Worm (Caenorhabditis elegans): ENCODE measurements around the gene Y24F12A.1.
A peak's percentile ranks its signal among the peaks of the same experiment; 100 is the strongest.

The Y24F12A.1 gene

ce11 chrIV:11572524-11572923, 32.5 kb upstream of the Y24F12A.1 start:
- TF ChIP-seq nfya-1 (tag; optimal IDR thresholded peaks at IDR 0.05; ENCODE audit: insufficient read depth) (peak; percentile 27), lin-39 (tag; optimal IDR thresholded peaks at IDR 0.05) (peak; percentile 12), snpc-4 (tag; optimal IDR thresholded peaks at IDR 0.05) (no peak)

- TF ChIP-seq egl-5 (tag; optimal IDR thresholded peaks at IDR 0.05), result peak; percentile 69
- no peak for TF ChIP-seq jun-1 (tag; optimal IDR thresholded peaks at IDR 0.05)
These were observed 30.7 kb upstream of the Y24F12A.1 start for ce11 chrIV:11574331-11574730.

- TF ChIP-seq nhr-11 (tag; optimal IDR thresholded peaks at IDR 0.05), result no peak
- TF ChIP-seq fkh-10 (GFP tag; optimal IDR thresholded peaks at IDR 0.05), result no peak
- no peak for TF ChIP-seq pha-4 (tag; optimal IDR thresholded peaks at IDR 0.05)
- no peak for TF ChIP-seq ceh-16 (tag; optimal IDR thresholded peaks at IDR 0.05)
- no peak for TF ChIP-seq fkh-2 (tag; optimal IDR thresholded peaks at IDR 0.05)
- TF ChIP-seq fos-1 (tag; optimal IDR thresholded peaks at IDR 0.05), result no peak
- TF ChIP-seq zag-1 (tag; optimal IDR thresholded peaks at IDR 0.05), result no peak
- TF ChIP-seq daf-12 (tag; optimal IDR thresholded peaks at IDR 0.05), result no peak
- no peak for TF ChIP-seq tbx-2 (tag; optimal IDR thresholded peaks at IDR 0.05)
- TF ChIP-seq elt-3 (tag; optimal IDR thresholded peaks at IDR 0.05), result no peak
- TF ChIP-seq egl-27 (tag; optimal IDR thresholded peaks at IDR 0.05), result no peak
- no peak for TF ChIP-seq snpc-4 (tag; optimal IDR thresholded peaks at IDR 0.05)
These were observed 26.6 kb upstream of the Y24F12A.1 start, which contains the start of gene rib-1 for ce11 chrIV:11578492-11578891. Gene rib-1, plus strand, starts transcription at chrIV:11578792.

ce11 chrIV:11582450-11583166, 22.4 kb upstream of the Y24F12A.1 start:
- TF ChIP-seq pqm-1 (tag; optimal IDR thresholded peaks at IDR 0.05) (peak; percentile 77), fkh-10 (GFP tag; optimal IDR thresholded peaks at IDR 0.05) (no peak), elt-2 (tag; optimal IDR thresholded peaks at IDR 0.05) (peak; percentile 69), skn-1 (tag; optimal IDR thresholded peaks at IDR 0.05) (no peak), unc-39 (tag; optimal IDR thresholded peaks at IDR 0.05) (no peak), pha-4 (tag; optimal IDR thresholded peaks at IDR 0.05) (peak; percentile 19)

- TF ChIP-seq zag-1 (tag; optimal IDR thresholded peaks at IDR 0.05) (no peak), elt-2 (tag; optimal IDR thresholded peaks at IDR 0.05) (peak; percentile 36), skn-1 (tag; optimal IDR thresholded peaks at IDR 0.05) (peak; percentile 48), pha-4 (tag; optimal IDR thresholded peaks at IDR 0.05) (peak; percentile 43), nfya-1 (tag; optimal IDR thresholded peaks at IDR 0.05; ENCODE audit: insufficient read depth) (peak; percentile 41)
These were observed 21.1 kb upstream of the Y24F12A.1 start, which contains the start of gene F12F6.1 for ce11 chrIV:11583906-11584378. Gene F12F6.1, plus strand, starts transcription at chrIV:11583956.

- TF ChIP-seq elt-2 (tag; optimal IDR thresholded peaks at IDR 0.05), result peak; percentile 32
- no peak for TF ChIP-seq ceh-16 (tag; optimal IDR thresholded peaks at IDR 0.05)
These were observed 20.2 kb upstream of the Y24F12A.1 start for ce11 chrIV:11584853-11585252.

ce11 chrIV:11586484-11586883, 18.6 kb upstream of the Y24F12A.1 start:
- TF ChIP-seq skn-1 (tag; optimal IDR thresholded peaks at IDR 0.05) (no peak), R02D3.7 (tag; optimal IDR thresholded peaks at IDR 0.05) (no peak), nhr-25 (tag; optimal IDR thresholded peaks at IDR 0.05) (no peak), elt-3 (tag; optimal IDR thresholded peaks at IDR 0.05) (no peak), ceh-9 (tag; optimal IDR thresholded peaks at IDR 0.05) (no peak), nhr-76 (tag; optimal IDR thresholded peaks at IDR 0.05) (no peak), fkh-10 (GFP tag; optimal IDR thresholded peaks at IDR 0.05) (no peak), nhr-11 (tag; optimal IDR thresholded peaks at IDR 0.05) (no peak), pqm-1 (tag; optimal IDR thresholded peaks at IDR 0.05) (no peak), aly-2 (tag; optimal IDR thresholded peaks at IDR 0.05) (no peak), jun-1 (tag; optimal IDR thresholded peaks at IDR 0.05) (no peak), nhr-67 (tag; optimal IDR thresholded peaks at IDR 0.05) (no peak)
